Fruit fly (Drosophila melanogaster) whole organism, wandering third instar larva: ENCODE data around the gene CG32006.

Experiments
- Abd-B ChIP-seq: fragments of >200 bp; optimal IDR thresholded peaks from 2 replicates; lab custom pipeline; 2017; ENCODE audit warnings: missing biosample characterization, missing genetic modification characterization
- CG32264 ChIP-seq: fragments of 200-800 bp; sonication (Bioruptor generic); optimal IDR thresholded peaks from 2 replicates; lab custom pipeline; 2016; ENCODE audit warnings: missing biosample characterization, missing genetic modification characterization
- CG9705 ChIP-seq: fragments of 200-800 bp; sonication (Bioruptor generic); optimal IDR thresholded peaks from 2 replicates; lab custom pipeline; 2018; ENCODE audit warnings: missing biosample characterization, mild to moderate bottlenecking, missing genetic modification characterization
- CrebA ChIP-seq: fragments of 200-800 bp; sonication (Bioruptor generic); optimal IDR thresholded peaks from 2 replicates; lab custom pipeline; 2016; ENCODE audit warnings: missing biosample characterization, mild to moderate bottlenecking, missing genetic modification characterization, borderline replicate concordance
- Dif ChIP-seq: fragments of 200-275, 200-300 bp; sonication (Bioruptor generic); optimal IDR thresholded peaks from 2 replicates; lab custom pipeline; 2018; ENCODE audit warnings: missing biosample characterization, missing genetic modification characterization; ENCODE audit not compliant: partially characterized antibody
- GATAd ChIP-seq: sonication (Bioruptor generic); optimal IDR thresholded peaks from 2 replicates; lab custom pipeline; 2016; ENCODE audit warnings: missing biosample characterization, missing genetic modification characterization
- Hnf4 ChIP-seq: fragments of 200-800 bp; sonication (Bioruptor generic); optimal IDR thresholded peaks from 2 replicates; lab custom pipeline; 2016; ENCODE audit warnings: missing biosample characterization, mild to moderate bottlenecking, missing genetic modification characterization
- Hr78 ChIP-seq: fragments of >200 bp; optimal IDR thresholded peaks from 2 replicates; lab custom pipeline; 2017; ENCODE audit warnings: missing biosample characterization, missing genetic modification characterization
- Hr83 ChIP-seq: fragments of 200-300 bp; sonication (Bioruptor generic); optimal IDR thresholded peaks from 2 replicates; lab custom pipeline; 2016; ENCODE audit warnings: missing biosample characterization, mild to moderate bottlenecking, missing genetic modification characterization, moderate library complexity; ENCODE audit not compliant: poor library complexity, severe bottlenecking
- Jra ChIP-seq: sonication (Bioruptor generic); optimal IDR thresholded peaks from 2 replicates; lab custom pipeline; 2016; ENCODE audit warnings: missing biosample characterization, missing genetic modification characterization
- Mio ChIP-seq: sonication (Bioruptor generic); optimal IDR thresholded peaks from 2 replicates; lab custom pipeline; 2016; ENCODE audit warnings: missing biosample characterization, missing genetic modification characterization
- Myc ChIP-seq: fragments of >200 bp; optimal IDR thresholded peaks from 2 replicates; lab custom pipeline; 2017
- N ChIP-seq: fragments of >200 bp; optimal IDR thresholded peaks from 2 replicates; lab custom pipeline; 2018; ENCODE audit warnings: missing biosample characterization, missing external identifiers, missing genetic modification characterization
- OdsH ChIP-seq: fragments of 200-800 bp; sonication (Bioruptor generic); optimal IDR thresholded peaks from 2 replicates; lab custom pipeline; 2016; ENCODE audit warnings: missing biosample characterization, mild to moderate bottlenecking, missing genetic modification characterization
- Rel ChIP-seq, 2 experiments: fragments of 200-800 bp; sonication (Bioruptor generic) in 1 of 2; optimal IDR thresholded peaks; 2 replicates in 1 of 2; 3 replicates in 1 of 2; lab custom pipeline; 2016 to 2019; ENCODE audit warnings: mild to moderate bottlenecking in 2 of 2, missing biosample characterization in 2 of 2, missing genetic modification characterization in 2 of 2, moderate library complexity in 1 of 2
- Sp1 ChIP-seq: fragments of 200-800 bp; sonication (Bioruptor generic); optimal IDR thresholded peaks from 3 replicates; lab custom pipeline; 2019; ENCODE audit warnings: missing biosample characterization, mild to moderate bottlenecking, missing genetic modification characterization, moderate library complexity
- Vsx2 ChIP-seq: fragments of 200-300, 225-300 bp; sonication (Bioruptor generic); optimal IDR thresholded peaks from 2 replicates; lab custom pipeline; 2018; ENCODE audit warnings: missing biosample characterization, missing genetic modification characterization; ENCODE audit not compliant: partially characterized antibody
- brk ChIP-seq: fragments of 200-800 bp; sonication (Bioruptor generic); optimal IDR thresholded peaks from 2 replicates; lab custom pipeline; 2016; ENCODE audit warnings: missing biosample characterization, mild to moderate bottlenecking, missing genetic modification characterization
- dl ChIP-seq, 2 experiments: fragments of 175-275, 200-275 bp in 1 of 2; fragments of 200-275 bp in 1 of 2; sonication (Bioruptor generic); optimal IDR thresholded peaks; lab custom pipeline; 2018; ENCODE audit warnings: mild to moderate bottlenecking in 2 of 2, missing biosample characterization in 2 of 2, missing genetic modification characterization in 2 of 2, moderate library complexity in 2 of 2; ENCODE audit not compliant: partially characterized antibody in 2 of 2, insufficient read depth in 1 of 2
- dmrt93B ChIP-seq: fragments of 200-800 bp; sonication (Bioruptor generic); optimal IDR thresholded peaks from 2 replicates; lab custom pipeline; 2018; ENCODE audit warnings: missing biosample characterization, mild to moderate bottlenecking, missing genetic modification characterization
- dsf ChIP-seq: sonication (Bioruptor generic); optimal IDR thresholded peaks from 2 replicates; lab custom pipeline; 2016; ENCODE audit warnings: missing biosample characterization, missing genetic modification characterization, borderline replicate concordance
- ey ChIP-seq: fragments of 200-800 bp; sonication (Bioruptor generic); optimal IDR thresholded peaks from 2 replicates; lab custom pipeline; 2016; ENCODE audit warnings: missing biosample characterization, missing genetic modification characterization
- h ChIP-seq: fragments of 200-800 bp; sonication (Bioruptor generic); optimal IDR thresholded peaks from 3 replicates; lab custom pipeline; 2016; ENCODE audit warnings: missing biosample characterization, mild to moderate bottlenecking, missing genetic modification characterization
- lola ChIP-seq: fragments of >200 bp; optimal IDR thresholded peaks from 2 replicates; lab custom pipeline; 2017; ENCODE audit warnings: missing biosample characterization, missing genetic modification characterization
- psq ChIP-seq: fragments of 200-800 bp; sonication (Bioruptor generic); optimal IDR thresholded peaks from 3 replicates; lab custom pipeline; 2017; ENCODE audit warnings: missing biosample characterization, mild to moderate bottlenecking, missing genetic modification characterization, moderate library complexity
- rgr ChIP-seq: fragments of 200-800 bp; sonication (Bioruptor generic); optimal IDR thresholded peaks from 3 replicates; lab custom pipeline; 2016; ENCODE audit warnings: missing biosample characterization, mild to moderate bottlenecking, missing genetic modification characterization
- sage ChIP-seq: fragments of 200-800 bp; sonication (Bioruptor generic); optimal IDR thresholded peaks from 2 replicates; lab custom pipeline; 2016; ENCODE audit warnings: missing biosample characterization, mild to moderate bottlenecking, missing genetic modification characterization
- usp ChIP-seq: fragments of >200 bp; optimal IDR thresholded peaks from 2 replicates; lab custom pipeline; 2017; ENCODE audit warnings: missing biosample characterization, missing genetic modification characterization
- woc ChIP-seq: sonication (Bioruptor generic); optimal IDR thresholded peaks from 2 replicates; lab custom pipeline; 2016; ENCODE audit warnings: missing biosample characterization, mild to moderate bottlenecking, missing genetic modification characterization

Gene CG32006

DNA sequence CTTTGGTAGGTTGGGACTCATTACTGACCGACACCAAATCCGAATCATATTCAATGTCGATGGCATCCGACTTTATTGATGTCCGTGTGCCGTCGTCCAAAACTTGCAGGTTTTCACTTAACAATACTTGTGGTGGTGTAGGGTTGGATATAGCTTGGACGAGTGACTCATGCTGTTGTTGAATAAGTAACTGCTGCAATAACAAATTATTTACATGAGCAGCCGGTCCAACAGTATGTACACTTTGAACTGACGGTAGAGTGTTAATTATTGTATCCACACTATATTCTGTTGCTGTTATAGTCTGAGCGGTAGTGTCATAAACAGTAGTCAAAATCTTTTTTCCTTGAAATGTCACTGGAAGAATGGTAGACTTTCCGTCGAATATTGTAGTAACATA lies 17.0 kb downstream of the CG32006 start:
- TF ChIP-seq h (GFP tag; lab: Kevin White, UChicago) (no peak), Dif (GFP tag; lab: Kevin White, UChicago) (no peak), lola (no peak), Hr83 (GFP tag; lab: Kevin White, UChicago) (no peak), ey (no peak), Mio (GFP tag; lab: Kevin White, UChicago) (no peak), dsf (GFP tag; lab: Kevin White, UChicago) (no peak)

dm6 chr4:174526-174925 lies 24.0 kb downstream of the CG32006 start:
- no peak for TF ChIP-seq Rel (GFP tag; optimal IDR thresholded peaks at IDR 0.05; lab: Kevin White, UChicago)
- no peak for TF ChIP-seq Rel (tag; optimal IDR thresholded peaks at IDR 0.05; lab: Kevin White, UChicago)

DNA sequence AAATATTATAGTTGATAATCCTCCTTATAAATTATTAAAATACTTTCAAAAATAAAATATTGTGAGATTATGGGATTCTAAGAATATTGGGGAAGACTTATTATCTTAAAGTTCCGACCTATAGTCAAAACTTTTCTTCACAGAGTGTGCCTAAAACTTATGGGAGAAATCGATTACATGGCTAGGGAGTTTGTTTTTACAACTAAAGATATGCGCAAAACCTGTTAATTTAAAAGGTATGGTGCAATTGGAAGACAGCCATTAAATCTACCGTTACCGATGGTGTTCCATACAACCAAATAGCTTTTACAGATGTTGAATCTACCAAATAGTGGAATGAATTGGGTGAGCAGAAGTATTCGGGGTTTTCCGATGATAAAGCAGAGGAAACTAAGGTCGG lies 24.7 kb downstream of the CG32006 start, which contains the start of gene CG33978:
Gene CG33978 (minus strand): TSS at position 395 of the 400 bp plus-strand sequence.
- no peak for TF ChIP-seq rgr (GFP tag; lab: Kevin White, UChicago)
- TF ChIP-seq Vsx2 (GFP tag; lab: Kevin White, UChicago): no peak
- TF ChIP-seq Dif (GFP tag; lab: Kevin White, UChicago): no peak
- TF ChIP-seq Hnf4 (GFP tag; lab: Kevin White, UChicago): no peak
- no peak for TF ChIP-seq Abd-B
- TF ChIP-seq psq: no peak
- no peak for TF ChIP-seq Sp1 (GFP tag; lab: Kevin White, UChicago)
- no peak for TF ChIP-seq GATAd (GFP tag; lab: Kevin White, UChicago)
- no peak for TF ChIP-seq woc (GFP tag; lab: Kevin White, UChicago)
- no peak for TF ChIP-seq dsf (GFP tag; lab: Kevin White, UChicago)
- no peak for TF ChIP-seq sage (GFP tag; lab: Kevin White, UChicago)
- no peak for TF ChIP-seq CrebA (GFP tag; lab: Kevin White, UChicago)
- TF ChIP-seq OdsH: no peak
- no peak for TF ChIP-seq dl (GFP tag; optimal IDR thresholded peaks at IDR 0.05; lab: Kevin White, UChicago; ENCODE audit: insufficient read depth in 1 of 2, partially characterized antibody in 2 of 2)
- no peak for TF ChIP-seq lola
- no peak for TF ChIP-seq dmrt93B (GFP tag; lab: Kevin White, UChicago)
- TF ChIP-seq N (GFP tag; lab: Kevin White, UChicago): no peak
- no peak for TF ChIP-seq Rel (GFP tag; optimal IDR thresholded peaks at IDR 0.05; lab: Kevin White, UChicago)
- TF ChIP-seq Rel (tag; optimal IDR thresholded peaks at IDR 0.05; lab: Kevin White, UChicago): no peak
- TF ChIP-seq Mio (GFP tag; lab: Kevin White, UChicago): no peak

DNA sequence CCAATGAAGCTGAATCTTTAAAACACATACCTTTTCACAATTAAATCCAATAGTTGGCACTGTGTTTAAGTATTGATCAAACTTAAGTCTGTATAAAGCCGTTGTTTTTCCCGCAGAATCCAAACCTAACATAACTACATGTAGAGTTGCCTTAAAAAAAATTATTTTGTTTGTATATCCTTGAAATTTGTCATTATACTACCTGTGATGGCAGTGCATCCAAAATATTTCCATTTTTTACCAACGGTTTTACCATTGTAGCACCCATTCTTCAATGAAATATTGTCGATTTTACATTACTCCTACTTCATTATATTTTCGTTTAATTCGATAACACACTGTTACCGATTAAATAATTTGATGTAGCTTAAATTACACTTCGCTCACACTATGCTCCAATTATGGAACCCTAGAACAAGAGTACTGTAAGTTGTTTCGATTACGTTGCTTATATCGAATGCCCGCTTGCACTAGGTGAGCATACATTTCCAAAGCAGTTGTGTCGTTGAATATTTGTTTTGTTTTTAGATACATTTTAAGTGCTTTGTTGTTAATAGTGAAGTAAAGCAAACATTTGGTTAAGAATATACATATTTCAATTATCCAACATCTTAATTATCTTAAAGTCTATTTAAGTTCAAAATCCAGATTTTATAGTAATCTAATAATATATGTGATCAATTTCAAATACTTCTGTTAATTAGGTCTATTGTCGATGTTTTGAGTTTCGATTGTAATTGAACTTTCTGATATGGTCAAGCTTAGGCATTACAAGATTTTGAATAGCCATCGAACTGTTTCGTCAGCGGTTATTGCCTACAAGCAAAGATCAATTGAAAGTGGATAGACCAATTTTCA lies 28.7 kb downstream of the CG32006 start, which contains the start of gene Arl4:
Gene Arl4 (minus strand): TSS at position 328 of the 858 bp plus-strand sequence.
- no peak for TF ChIP-seq Abd-B
- no peak for TF ChIP-seq brk (GFP tag; lab: Kevin White, UChicago)
- TF ChIP-seq Myc (lab: Kevin White, UChicago): peak; percentile 48
- peak; percentile 24 for TF ChIP-seq lola
- peak; percentile 100 for TF ChIP-seq N (GFP tag; lab: Kevin White, UChicago)
- TF ChIP-seq woc (GFP tag; lab: Kevin White, UChicago): peak; percentile 81
- no peak for TF ChIP-seq dmrt93B (GFP tag; lab: Kevin White, UChicago)
- TF ChIP-seq Jra (GFP tag; lab: Kevin White, UChicago): no peak
- TF ChIP-seq Hr78 (GFP tag; lab: Kevin White, UChicago): peak; percentile 92

dm6 chr4:179920-180261 lies 29.3 kb downstream of the CG32006 start:
- no peak for TF ChIP-seq Hr83 (GFP tag; lab: Kevin White, UChicago)

DNA sequence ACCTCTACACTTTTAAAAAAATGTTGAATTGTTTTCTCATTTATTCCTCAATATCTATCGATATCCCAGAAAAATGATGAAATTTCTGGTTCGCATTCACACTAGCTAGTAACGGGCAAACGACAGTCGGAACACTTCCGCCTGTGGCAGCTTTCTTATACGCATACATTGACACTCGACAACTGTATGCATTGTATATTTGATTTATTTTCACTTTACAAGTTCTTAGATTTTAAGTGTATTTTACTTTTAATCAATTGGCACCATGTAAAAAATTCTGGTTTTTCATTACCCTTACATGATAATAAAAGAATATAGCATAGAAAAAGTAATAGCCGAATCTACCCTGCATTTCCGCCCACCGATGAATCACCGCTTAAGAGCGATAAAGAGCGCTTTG lies 30.2 kb downstream of the CG32006 start:
- TF ChIP-seq psq (no peak), Hr78 (GFP tag; lab: Kevin White, UChicago) (no peak), CG9705 (GFP tag; lab: Kevin White, UChicago) (no peak), N (GFP tag; lab: Kevin White, UChicago) (no peak), Dif (GFP tag; lab: Kevin White, UChicago) (no peak), usp (GFP tag; lab: Kevin White, UChicago) (no peak), CG32264 (GFP tag; lab: Kevin White, UChicago) (no peak), GATAd (GFP tag; lab: Kevin White, UChicago) (no peak), brk (GFP tag; lab: Kevin White, UChicago) (no peak), ey (no peak), woc (GFP tag; lab: Kevin White, UChicago) (no peak)
